Worm (Caenorhabditis elegans) whole organism, early embryonic: ENCODE data around the gene mocs-1.

Experiments used
- ama-1 ChIP-seq: fragments of 150-350 bp; optimal IDR thresholded peaks from 2 replicates; lab custom pipeline; 2014
- ceh-36 ChIP-seq: sonication (generic microtip); optimal IDR thresholded peaks from 2 replicates; lab custom pipeline; 2016; ENCODE audit warnings: missing genetic modification characterization, inconsistent platforms, missing compliant biosample characterization
- ets-7 ChIP-seq: sonication (generic microtip); optimal IDR thresholded peaks from 2 replicates; lab custom pipeline; 2016; ENCODE audit warnings: missing genotype, missing genetic modification characterization, missing compliant biosample characterization
- hmbx-1 ChIP-seq: sonication (generic microtip); optimal IDR thresholded peaks from 2 replicates; lab custom pipeline; 2016; ENCODE audit warnings: mild to moderate bottlenecking, missing genetic modification characterization, missing compliant biosample characterization
- sea-1 ChIP-seq: fragments of 200-800 bp; sonication (Bioruptor generic); conservative IDR thresholded peaks from 2 replicates; pipeline ENCODE4 v1.3.6; 2022; ENCODE audit warnings: missing genetic modification characterization, missing compliant biosample characterization

- TF ChIP-seq ama-1 (lab: Kevin White, UChicago): no peak
- TF ChIP-seq ceh-36: no peak
- TF ChIP-seq sea-1: no peak
- no peak for TF ChIP-seq ets-7
- TF ChIP-seq hmbx-1 (tag; lab: Kevin White, UChicago): no peak
These were observed 19.9 kb downstream of the mocs-1 start, which contains the start of gene F39D8.3 for ce11 chrX:15420671-15421070.
